Worm (Caenorhabditis elegans): ENCODE results near the gene K10C2.2.

ce11 chrX:6405905-6406304 lies 27.7 kb downstream of the K10C2.2 start:
- TF ChIP-seq snpc-3.4 (tag; optimal IDR thresholded peaks at IDR 0.05), result no peak
- TF ChIP-seq him-1 (tag; optimal IDR thresholded peaks at IDR 0.05), result no peak
- TF ChIP-seq unc-130 (GFP tag; optimal IDR thresholded peaks at IDR 0.05), result no peak
- TF ChIP-seq snpc-4 (GFP tag; optimal IDR thresholded peaks at IDR 0.05), result no peak
- TF ChIP-seq snpc-4 (tag; optimal IDR thresholded peaks at IDR 0.05), result no peak
- TF ChIP-seq mes-4 (tag; optimal IDR thresholded peaks at IDR 0.05), result no peak
- no peak for TF ChIP-seq hmg-20 (GFP tag; IDR thresholded peaks at IDR 0.05)
- no peak for TF ChIP-seq nhr-90 (tag; optimal IDR thresholded peaks at IDR 0.05)
- no peak for TF ChIP-seq ama-1 (optimal IDR thresholded peaks at IDR 0.05)
- no peak for TF ChIP-seq ama-1 (GFP tag; optimal IDR thresholded peaks at IDR 0.05)
- no peak for TF ChIP-seq pha-4 (tag; optimal IDR thresholded peaks at IDR 0.05)
- no peak for TF ChIP-seq ceh-58 (GFP tag; IDR thresholded peaks at IDR 0.05)
- no peak for TF ChIP-seq F49E8.2 (tag; optimal IDR thresholded peaks at IDR 0.05; ENCODE audit: insufficient read depth)

Data from whole organism, young adult.